Fruit fly (Drosophila melanogaster) whole organism, pupa: ENCODE results near the gene form3.

Experiments
- CG13204 ChIP-seq: fragments of 200-800 bp; sonication (Bioruptor generic); optimal IDR thresholded peaks from 2 replicates; lab custom pipeline; 2018; ENCODE audit warnings: missing biosample characterization, mild to moderate bottlenecking, missing genetic modification characterization, moderate library complexity
- CG17806 ChIP-seq: fragments of 200-800 bp; sonication (Bioruptor generic); optimal IDR thresholded peaks from 2 replicates; lab custom pipeline; 2018; ENCODE audit warnings: missing biosample characterization, mild to moderate bottlenecking, missing genetic modification characterization, moderate library complexity
- CG4496 ChIP-seq: fragments of 200-800 bp; sonication (Bioruptor generic); IDR thresholded peaks from 3 replicates; pipeline ENCODE4 v1.3.6; 2022; ENCODE audit warnings: missing biosample characterization, missing genetic modification characterization
- CG8159 ChIP-seq: fragments of 200-800 bp; sonication (Bioruptor generic); optimal IDR thresholded peaks from 3 replicates; lab custom pipeline; 2018; ENCODE audit warnings: missing biosample characterization, mild to moderate bottlenecking, missing genetic modification characterization, moderate library complexity
- D1 ChIP-seq: fragments of 200-800 bp; sonication (Bioruptor generic); optimal IDR thresholded peaks from 2 replicates; lab custom pipeline; 2018; ENCODE audit warnings: missing biosample characterization, mild to moderate bottlenecking, missing genetic modification characterization, moderate library complexity
- Pif1B ChIP-seq: fragments of 200-800 bp; sonication (Bioruptor generic); optimal IDR thresholded peaks from 3 replicates; lab custom pipeline; 2016; ENCODE audit warnings: missing biosample characterization, missing genetic modification characterization
- fd96Ca ChIP-seq: fragments of 200-800 bp; sonication (Bioruptor generic); IDR thresholded peaks from 3 replicates; pipeline ENCODE4 v1.3.6; 2022; ENCODE audit warnings: missing biosample characterization, missing genetic modification characterization
- gl ChIP-seq: fragments of 200-800 bp; sonication (Bioruptor generic); optimal IDR thresholded peaks from 2 replicates; lab custom pipeline; 2018; ENCODE audit warnings: missing biosample characterization, mild to moderate bottlenecking, missing genetic modification characterization
- rn ChIP-seq: fragments of 200-800 bp; sonication (Bioruptor generic); IDR thresholded peaks from 2 replicates; pipeline ENCODE4 v1.3.6; 2022; ENCODE audit warnings: missing biosample characterization, missing genetic modification characterization

DNA sequence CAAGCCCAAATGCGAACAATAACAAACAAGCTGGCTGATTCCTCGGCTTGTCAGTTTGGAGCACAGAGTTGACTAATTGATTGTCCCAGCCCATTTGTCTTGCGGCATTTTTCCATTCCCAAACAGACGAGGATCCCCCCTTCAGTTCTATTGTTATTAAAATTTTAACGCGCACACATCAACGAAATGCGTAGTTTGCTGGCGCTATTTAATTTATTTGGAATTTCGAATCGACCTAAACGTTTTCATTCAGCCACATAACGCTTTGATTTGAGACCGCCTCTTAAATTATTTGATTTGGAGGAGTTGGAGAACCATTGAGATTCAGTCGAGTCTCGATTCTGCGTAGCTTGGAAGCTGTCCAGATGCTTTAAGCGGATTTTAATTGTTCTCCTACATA is 21.3 kb downstream of the form3 start:
- TF ChIP-seq CG4496 (no peak), rn (GFP tag; lab: Robert Waterston, UW) (no peak), D1 (tag; lab: Kevin White, UChicago) (no peak), Pif1B (GFP tag; lab: Kevin White, UChicago) (no peak), gl (no peak), CG17806 (tag; lab: Kevin White, UChicago) (no peak), fd96Ca (GFP tag; lab: Robert Waterston, UW) (no peak), CG8159 (tag; lab: Kevin White, UChicago) (no peak), CG13204 (GFP tag; lab: Kevin White, UChicago) (no peak)
